Worm (Caenorhabditis elegans): ENCODE data around the gene idpp-5.

DNA sequence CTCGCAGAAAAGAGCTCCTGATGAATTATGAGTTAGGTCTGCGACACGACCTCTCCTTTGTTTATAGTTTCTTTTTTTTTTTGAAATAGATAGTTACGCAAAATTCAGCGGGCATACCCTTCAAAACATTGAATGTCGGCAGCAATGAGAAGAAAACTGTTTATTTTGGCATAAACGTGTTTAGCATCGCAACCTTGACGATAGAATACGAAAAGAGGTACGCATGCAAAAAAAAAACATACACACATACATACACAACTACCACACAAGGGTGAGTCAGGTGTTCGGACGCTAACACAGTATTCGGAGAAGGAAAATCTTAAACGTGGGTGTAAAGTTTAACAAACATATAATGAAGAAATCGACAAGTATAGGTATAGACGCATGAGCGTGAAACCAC is 43.0 kb upstream of the idpp-5 start:
- TF ChIP-seq nhr-76 (tag; optimal IDR thresholded peaks at IDR 0.05) (no peak), ces-1 (GFP tag; optimal IDR thresholded peaks at IDR 0.05) (no peak), elt-3 (tag; optimal IDR thresholded peaks at IDR 0.05) (no peak), unc-62 (GFP tag; optimal IDR thresholded peaks at IDR 0.05) (no peak), bed-3 (GFP tag; optimal IDR thresholded peaks at IDR 0.05) (no peak), nhr-28 (tag; optimal IDR thresholded peaks at IDR 0.05) (no peak), lin-13 (tag; optimal IDR thresholded peaks at IDR 0.05) (no peak), ztf-11 (tag; optimal IDR thresholded peaks at IDR 0.05) (no peak), elt-1 (tag; optimal IDR thresholded peaks at IDR 0.05; ENCODE audit: borderline replicate concordance, insufficient read depth) (no peak), pha-4 (tag; optimal IDR thresholded peaks at IDR 0.05) (no peak), lin-32 (GFP tag; optimal IDR thresholded peaks at IDR 0.05) (no peak), blmp-1 (tag; optimal IDR thresholded peaks at IDR 0.05) (no peak), zip-8 (tag; optimal IDR thresholded peaks at IDR 0.05) (no peak), mls-2 (tag; optimal IDR thresholded peaks at IDR 0.05) (no peak)

Measured in whole organism, mixed stage, embryonic.